Fruit fly (Drosophila melanogaster): Measurements from ENCODE around the gene CG6333.

CG6333 gene

dm6 chr3L:17475979-17476393, 10.0 kb downstream of the CG6333 start, which contains the start of gene CG34250 (continued):
- TF ChIP-seq dimm (GFP tag; IDR thresholded peaks at IDR 0.05), result no peak
- TF ChIP-seq CG11560 (tag; IDR thresholded peaks at IDR 0.05), result peak; percentile 55; the same call in 1 of the 3 replicates
- no peak for TF ChIP-seq Kr (GFP tag; optimal IDR thresholded peaks at IDR 0.05)
- TF ChIP-seq CG9609 (GFP tag; optimal IDR thresholded peaks at IDR 0.05), result no peak
- no peak for TF ChIP-seq Optix (GFP tag; IDR thresholded peaks at IDR 0.05)
- TF ChIP-seq nom (GFP tag; optimal IDR thresholded peaks at IDR 0.05), result no peak
- no peak for TF ChIP-seq btn (GFP tag; optimal IDR thresholded peaks at IDR 0.05)
- peak; percentile 18 for TF ChIP-seq slp2 (GFP tag; optimal IDR thresholded peaks at IDR 0.05)
- TF ChIP-seq grau (tag; optimal IDR thresholded peaks at IDR 0.05), result peak; percentile 49
- no peak for TF ChIP-seq pfk (GFP tag; optimal IDR thresholded peaks at IDR 0.05)
- no peak for TF ChIP-seq CG31224 (GFP tag; IDR thresholded peaks at IDR 0.05)
- peak; percentile 11 for TF ChIP-seq Bdp1 (GFP tag; optimal IDR thresholded peaks at IDR 0.05)
- no peak for TF ChIP-seq CG15011 (GFP tag; optimal IDR thresholded peaks at IDR 0.05)
- peak; percentile 85 for TF ChIP-seq CG14710 (tag; optimal IDR thresholded peaks at IDR 0.05)
- TF ChIP-seq mld (GFP tag; IDR thresholded peaks at IDR 0.05; ENCODE audit: partially characterized antibody), result no peak
- no peak for TF ChIP-seq ro (GFP tag; IDR thresholded peaks at IDR 0.05)
- TF ChIP-seq tgo (GFP tag; IDR thresholded peaks at IDR 0.05), result no peak; the same call in 2 of the 3 replicates
- no peak for TF ChIP-seq Eip74EF (GFP tag; optimal IDR thresholded peaks at IDR 0.05)
- TF ChIP-seq caup (GFP tag; optimal IDR thresholded peaks at IDR 0.05; ENCODE audit: severe bottlenecking), result peak; percentile 31
- TF ChIP-seq B-H1 (GFP tag; IDR thresholded peaks at IDR 0.05), result no peak
- peak; percentile 3 for TF ChIP-seq Deaf1 (tag; optimal IDR thresholded peaks at IDR 0.05)
- no peak for TF ChIP-seq CG6683 (GFP tag; optimal IDR thresholded peaks at IDR 0.05)
- no peak for TF ChIP-seq ab (GFP tag; optimal IDR thresholded peaks at IDR 0.05)
- peak; percentile 26 for TF ChIP-seq CG15269 (tag; optimal IDR thresholded peaks at IDR 0.05)
- peak; percentile 46 for TF ChIP-seq CG12942 (GFP tag; optimal IDR thresholded peaks at IDR 0.05)
- TF ChIP-seq en (GFP tag; optimal IDR thresholded peaks at IDR 0.05), result no peak
- no peak for TF ChIP-seq CG8388 (GFP tag; optimal IDR thresholded peaks at IDR 0.05)
- no peak for TF ChIP-seq sqz (GFP tag; optimal IDR thresholded peaks at IDR 0.05)
- TF ChIP-seq ssp (GFP tag; IDR thresholded peaks at IDR 0.05), result no peak
- no peak for TF ChIP-seq pb (GFP tag; optimal IDR thresholded peaks at IDR 0.05)
- peak; percentile 75 for TF ChIP-seq Nf-YC (tag; optimal IDR thresholded peaks at IDR 0.05)
- TF ChIP-seq CG12071 (GFP tag; optimal IDR thresholded peaks at IDR 0.05), result no peak
- no peak for TF ChIP-seq stc (GFP tag; IDR thresholded peaks at IDR 0.05)
- TF ChIP-seq CG9932 (GFP tag; IDR thresholded peaks at IDR 0.05), result peak; percentile 66
- TF ChIP-seq fd102C (GFP tag; optimal IDR thresholded peaks at IDR 0.05), result no peak
- TF ChIP-seq Oli (tag; optimal IDR thresholded peaks at IDR 0.05), result no peak
- no peak for TF ChIP-seq CG11093 (GFP tag; IDR thresholded peaks at IDR 0.05)
- no peak for TF ChIP-seq Ptx1 (GFP tag; IDR thresholded peaks at IDR 0.05)
- TF ChIP-seq pum (GFP tag; optimal IDR thresholded peaks at IDR 0.05), result peak; percentile 14
- peak; percentile 39 for TF ChIP-seq CG18476 (GFP tag; optimal IDR thresholded peaks at IDR 0.05)
- TF ChIP-seq CG2875 (GFP tag; optimal IDR thresholded peaks at IDR 0.05), result no peak
- TF ChIP-seq lbe (GFP tag; optimal IDR thresholded peaks at IDR 0.05), result peak; percentile 67
- TF ChIP-seq corto (GFP tag; optimal IDR thresholded peaks at IDR 0.05), result peak; percentile 51
- TF ChIP-seq CG4707 (GFP tag; optimal IDR thresholded peaks at IDR 0.05), result no peak
- peak; percentile 30 for TF ChIP-seq exex (tag; optimal IDR thresholded peaks at IDR 0.05)
- TF ChIP-seq CG10654 (GFP tag; optimal IDR thresholded peaks at IDR 0.05), result peak; percentile 11
- TF ChIP-seq CG6813 (GFP tag; optimal IDR thresholded peaks at IDR 0.05), result no peak
- no peak for TF ChIP-seq CG4282 (GFP tag; optimal IDR thresholded peaks at IDR 0.05)
- TF ChIP-seq MTF-1 (GFP tag; optimal IDR thresholded peaks at IDR 0.05; ENCODE audit: borderline replicate concordance), result no peak
- peak; percentile 6 for TF ChIP-seq kay (GFP tag; optimal IDR thresholded peaks at IDR 0.05)
- no peak for TF ChIP-seq Poxn (GFP tag; IDR thresholded peaks at IDR 0.05)

Data from whole organism, embryonic.